Fruit fly (Drosophila melanogaster) whole organism, larva: ENCODE measurements around the gene CG42327.

ENCODE experiments used
- noc ChIP-seq: fragments of 200-800 bp; sonication (Bioruptor generic); optimal IDR thresholded peaks from 3 replicates; lab custom pipeline; 2019; ENCODE audit warnings: missing biosample characterization, mild to moderate bottlenecking, missing genetic modification characterization, moderate library complexity

CG42327 gene

dm6 chr3R:11637586-11637985 is 18.4 kb upstream of the CG42327 start:
- TF ChIP-seq noc (tag; lab: Kevin White, UChicago): no peak

- peak; percentile 3 for TF ChIP-seq noc (tag; lab: Kevin White, UChicago)
Observed at dm6 chr3R:11639946-11640588, 15.9 kb upstream of the CG42327 start.

dm6 chr3R:11646826-11647225 is 9.1 kb upstream of the CG42327 start:
- no peak for TF ChIP-seq noc (tag; lab: Kevin White, UChicago)

DNA sequence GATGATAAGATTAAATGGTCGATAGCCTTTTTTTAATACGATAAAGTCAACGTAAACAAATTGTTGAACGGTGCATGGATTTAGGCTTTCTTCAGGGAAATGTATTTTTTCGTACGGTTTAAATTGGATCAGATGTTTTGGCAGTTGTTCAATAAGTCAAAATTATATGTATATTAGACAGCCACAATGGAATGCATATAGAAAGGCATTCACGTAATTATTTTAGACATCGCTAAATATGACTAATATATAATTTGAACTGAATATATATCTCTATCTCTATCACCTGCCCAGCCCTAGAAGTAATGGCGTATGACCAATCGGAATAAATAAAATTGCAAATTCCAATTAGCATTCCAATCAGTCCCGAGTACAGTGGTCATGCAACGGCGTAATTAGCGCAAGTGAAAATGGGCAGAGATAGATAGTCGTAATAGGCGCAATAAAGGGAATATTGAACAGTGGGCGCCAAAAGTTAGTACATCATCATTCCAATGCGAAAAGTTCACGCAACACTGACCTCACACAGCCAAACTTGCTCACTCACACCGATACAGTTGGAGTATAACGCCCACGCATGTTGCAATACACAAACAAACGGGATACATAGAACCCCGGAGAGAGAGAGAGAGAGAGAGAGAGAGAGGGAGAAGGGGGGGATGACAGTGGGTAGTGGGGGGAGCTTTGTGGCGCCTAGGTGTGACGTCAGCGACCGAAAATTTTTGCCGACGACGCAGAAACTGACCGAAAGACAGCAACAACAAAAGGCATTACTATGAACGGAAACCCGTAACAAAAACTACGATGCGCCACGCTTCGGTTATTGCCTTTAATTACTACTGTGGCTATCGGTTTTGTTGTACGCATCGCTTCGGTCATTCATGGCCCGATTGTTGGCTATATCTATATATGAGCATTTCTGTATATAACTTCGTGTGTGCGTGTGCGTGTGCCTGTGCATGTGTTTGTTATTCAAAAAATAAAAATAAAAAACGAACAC is 7.3 kb upstream of the CG42327 start:
- no peak for TF ChIP-seq noc (tag; lab: Kevin White, UChicago)

DNA sequence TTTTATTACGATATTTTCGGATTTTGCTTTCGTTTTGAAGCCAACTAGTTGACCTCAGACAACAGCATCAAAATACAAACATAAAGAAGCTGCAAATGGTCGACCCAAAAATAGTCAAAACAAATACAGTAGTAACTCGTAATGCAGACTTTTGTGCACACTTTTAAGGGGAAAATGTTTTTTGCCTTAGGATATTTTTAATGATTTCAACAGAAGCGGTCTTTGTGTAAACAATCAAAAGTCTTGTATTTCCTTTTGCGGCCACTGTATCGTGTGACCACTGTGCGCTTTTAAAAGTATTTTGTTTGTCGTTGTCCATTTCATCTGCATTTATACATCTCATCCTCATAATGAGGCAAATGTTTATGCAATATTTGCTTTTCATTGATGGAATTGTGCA is 6.5 kb upstream of the CG42327 start:
- peak; percentile 97 for TF ChIP-seq noc (tag; lab: Kevin White, UChicago)

dm6 chr3R:11650105-11651039 is 5.6 kb upstream of the CG42327 start, which contains the start of the genes Csk and Elp1:
Gene Csk, minus strand, starts transcription at chr3R:11650706.
Gene Elp1, plus strand, starts transcription at chr3R:11650971.
- peak; percentile 59 for TF ChIP-seq noc (tag; lab: Kevin White, UChicago)

dm6 chr3R:11656614-11657216 is 766 bp downstream of the CG42327 start:
- TF ChIP-seq noc (tag; lab: Kevin White, UChicago): peak; percentile 96

dm6 chr3R:11657786-11658193 is 1.8 kb downstream of the CG42327 start:
- peak; percentile 62 for TF ChIP-seq noc (tag; lab: Kevin White, UChicago)

- no peak for TF ChIP-seq noc (tag; lab: Kevin White, UChicago)
Observed at dm6 chr3R:11661187-11661586, 5.2 kb downstream of the CG42327 start.

DNA sequence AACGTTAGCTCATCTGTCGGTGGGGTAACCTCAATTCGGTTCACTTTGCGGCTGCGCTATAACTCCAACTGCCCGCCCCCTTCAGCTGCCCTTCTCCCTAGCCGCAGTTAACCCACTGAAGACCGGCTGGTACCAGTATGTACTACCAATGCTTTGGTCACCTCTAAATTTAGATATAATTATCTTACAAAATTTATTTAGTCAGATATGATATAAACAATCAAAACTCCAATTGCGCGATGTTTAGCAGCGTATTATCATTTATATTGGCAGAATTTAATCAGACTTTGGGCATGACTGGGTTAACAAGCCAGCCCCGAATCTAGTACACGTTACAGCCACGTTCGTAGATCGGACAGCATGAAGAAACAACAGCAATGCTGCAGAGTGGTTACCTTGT is 5.8 kb downstream of the CG42327 start:
- TF ChIP-seq noc (tag; lab: Kevin White, UChicago): no peak

- TF ChIP-seq noc (tag; lab: Kevin White, UChicago): no peak
Observed at dm6 chr3R:11662617-11663016, 6.7 kb downstream of the CG42327 start.

DNA sequence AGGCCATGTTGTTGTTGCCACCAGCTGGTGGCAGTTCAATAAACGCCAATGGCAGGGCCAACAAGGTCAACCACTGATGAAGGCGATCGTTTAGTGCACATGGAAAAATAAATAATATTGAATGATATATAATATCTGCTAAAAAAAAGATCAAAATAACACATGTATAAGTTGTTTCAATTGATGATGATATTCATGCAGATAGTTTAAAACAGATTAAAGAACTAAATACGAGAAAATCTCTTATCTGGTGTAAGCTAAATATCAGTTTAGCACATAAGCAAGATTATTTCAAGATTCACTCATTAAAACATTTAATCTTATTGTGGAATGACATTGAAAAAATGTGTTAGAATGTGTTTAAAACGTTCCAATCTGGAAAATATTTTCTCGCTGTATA is 7.5 kb downstream of the CG42327 start:
- TF ChIP-seq noc (tag; lab: Kevin White, UChicago): no peak

- TF ChIP-seq noc (tag; lab: Kevin White, UChicago): no peak
Observed at dm6 chr3R:11665508-11665907, 9.6 kb downstream of the CG42327 start.

- no peak for TF ChIP-seq noc (tag; lab: Kevin White, UChicago)
Observed at dm6 chr3R:11665925-11666687, 10.2 kb downstream of the CG42327 start.
